Worm (Caenorhabditis elegans) whole organism, midembryonic: ENCODE results near the gene his-31.

ENCODE experiments used
- T22C8.4 ChIP-seq: fragments of 200-800 bp; sonication (Bioruptor generic); IDR thresholded peaks from 2 replicates; pipeline ENCODE4 v1.3.6; 2022; ENCODE audit warnings: missing genetic modification characterization, missing compliant biosample characterization
- cog-1 ChIP-seq: sonication (generic microtip); optimal IDR thresholded peaks from 2 replicates; lab custom pipeline; 2016; ENCODE audit warnings: missing genetic modification characterization, missing compliant biosample characterization
- flt-1 ChIP-seq: fragments of 200-800 bp; sonication (Bioruptor generic); IDR thresholded peaks from 2 replicates; pipeline ENCODE4 v1.3.6; 2022; ENCODE audit warnings: missing genetic modification characterization, missing compliant biosample characterization
- klf-2 ChIP-seq: fragments of 200-800 bp; sonication (Bioruptor generic); conservative IDR thresholded peaks from 2 replicates; pipeline ENCODE4 v1.3.6; 2022; ENCODE audit warnings: missing genetic modification reagents, missing genetic modification characterization, missing compliant biosample characterization
- med-1 ChIP-seq: sonication (generic microtip); optimal IDR thresholded peaks from 2 replicates; lab custom pipeline; 2017; ENCODE audit warnings: missing genetic modification characterization, mild to moderate bottlenecking, missing compliant biosample characterization, antibody characterized with exemption, missing genetic modification reagents; ENCODE audit not compliant: insufficient read depth
- ref-1 ChIP-seq: fragments of 200-800 bp; sonication (Bioruptor generic); conservative IDR thresholded peaks from 2 replicates; pipeline ENCODE4 v1.3.6; 2022; ENCODE audit warnings: missing genetic modification reagents, missing genetic modification characterization, missing compliant biosample characterization
- tab-1 ChIP-seq: fragments of 200-800 bp; sonication (Bioruptor generic); IDR thresholded peaks from 2 replicates; pipeline ENCODE4 v1.3.6; 2022; ENCODE audit warnings: missing genetic modification characterization, missing compliant biosample characterization
- ztf-23 ChIP-seq: fragments of 200-800 bp; sonication (Bioruptor generic); IDR thresholded peaks from 2 replicates; pipeline ENCODE4 v1.3.6; 2022; ENCODE audit warnings: missing genetic modification reagents, missing genetic modification characterization, missing compliant biosample characterization
- ztf-29 ChIP-seq: fragments of 200-800 bp; sonication (Bioruptor generic); IDR thresholded peaks from 2 replicates; pipeline ENCODE4 v1.3.6; 2022; ENCODE audit warnings: missing genetic modification reagents, missing genetic modification characterization, missing compliant biosample characterization

The his-31 gene

DNA sequence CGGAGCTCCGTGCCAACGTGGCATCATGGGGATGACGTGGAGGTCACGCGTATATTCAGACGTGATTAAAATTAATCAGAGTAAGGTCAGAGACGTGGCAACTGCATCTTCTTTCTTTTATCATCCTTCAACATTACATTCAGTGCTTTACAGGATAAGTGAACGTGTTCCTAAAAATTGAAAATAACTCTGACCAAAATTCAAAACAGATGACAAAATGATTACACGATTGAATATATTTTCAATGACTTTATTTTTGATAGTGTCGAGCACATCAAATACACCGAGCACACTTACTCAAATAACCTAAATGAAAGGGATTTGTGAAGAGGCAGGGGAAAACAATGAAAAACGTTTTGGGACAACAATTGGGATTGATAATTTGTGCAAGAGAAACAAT, 47.4 kb downstream of the his-31 start, which contains the start of gene K07H8.9:
K07H8.9 (minus strand) TSS at position 125 of the 400 bp plus-strand sequence.
- TF ChIP-seq ztf-29 (GFP tag; lab: Robert Waterston, UW) (no peak), tab-1 (GFP tag; lab: Robert Waterston, UW) (no peak), ref-1 (GFP tag; lab: Robert Waterston, UW) (no peak), klf-2 (GFP tag; lab: Robert Waterston, UW) (no peak), ztf-23 (GFP tag; lab: Robert Waterston, UW) (no peak), flt-1 (no peak), cog-1 (tag; lab: Kevin White, UChicago) (no peak), T22C8.4 (GFP tag; lab: Robert Waterston, UW) (no peak), med-1 (GFP tag; lab: Kevin White, UChicago) (no peak)
